Fruit fly (Drosophila melanogaster) whole organism, embryonic: ENCODE results near the gene Cys.

Source experiments
- CG11560 ChIP-seq: fragments of 200-800 bp; sonication (Bioruptor generic); IDR thresholded peaks from 3 replicates; pipeline ENCODE4 v1.3.6; 2022; ENCODE audit warnings: missing biosample characterization, missing genetic modification characterization
- CG1233 ChIP-seq: fragments of 200-800 bp; sonication (Bioruptor generic); optimal IDR thresholded peaks from 4 replicates; lab custom pipeline; 2018; ENCODE audit warnings: missing biosample characterization, mild to moderate bottlenecking, missing genetic modification characterization
- CG15073 ChIP-seq: fragments of 200-800 bp; sonication (Bioruptor generic); optimal IDR thresholded peaks from 2 replicates; lab custom pipeline; 2016; ENCODE audit warnings: missing biosample characterization, missing genetic modification characterization
- CG18011 ChIP-seq: fragments of 200-800 bp; sonication (Bioruptor generic); optimal IDR thresholded peaks from 2 replicates; lab custom pipeline; 2017; ENCODE audit warnings: missing biosample characterization, missing genetic modification characterization, mild to moderate bottlenecking, moderate library complexity, missing genotype
- CG2202 ChIP-seq: fragments of 200-800 bp; sonication (Bioruptor generic); optimal IDR thresholded peaks from 2 replicates; lab custom pipeline; 2018; ENCODE audit warnings: missing biosample characterization, mild to moderate bottlenecking, missing genetic modification characterization
- CG2889 ChIP-seq: fragments of 200-800 bp; sonication (Bioruptor generic); IDR thresholded peaks from 3 replicates; pipeline ENCODE4 v1.3.6; 2022; ENCODE audit warnings: missing biosample characterization, missing genetic modification characterization
- CG3995 ChIP-seq: fragments of 200-800 bp; sonication (Bioruptor generic); optimal IDR thresholded peaks from 3 replicates; lab custom pipeline; 2016; ENCODE audit warnings: missing biosample characterization, missing genetic modification characterization
- CG4854 ChIP-seq: fragments of 200-800 bp; sonication (Bioruptor generic); optimal IDR thresholded peaks from 2 replicates; lab custom pipeline; 2016; ENCODE audit warnings: missing biosample characterization, missing genetic modification characterization, inconsistent platforms
- CG5245 ChIP-seq: fragments of 200-800 bp; sonication (Bioruptor generic); optimal IDR thresholded peaks from 3 replicates; lab custom pipeline; 2016; ENCODE audit warnings: missing biosample characterization, missing genetic modification characterization
- CG6254 ChIP-seq: fragments of 200-800 bp; sonication (Bioruptor generic); optimal IDR thresholded peaks from 3 replicates; lab custom pipeline; 2017; ENCODE audit warnings: mild to moderate bottlenecking, missing biosample characterization, missing genetic modification reagents, missing genetic modification characterization
- CG6765 ChIP-seq: fragments of 200-800 bp; sonication (Bioruptor generic); optimal IDR thresholded peaks from 3 replicates; lab custom pipeline; 2017; ENCODE audit warnings: missing biosample characterization, mild to moderate bottlenecking, missing genetic modification characterization
- CG7357 ChIP-seq: fragments of 200-800 bp; sonication (Bioruptor generic); IDR thresholded peaks from 3 replicates; pipeline ENCODE4 v1.3.6; 2022; ENCODE audit warnings: missing biosample characterization, missing genetic modification characterization
- CG8290 ChIP-seq, 3 experiments: fragments of 200-800 bp; sonication (Bioruptor generic); optimal IDR thresholded peaks; 2 replicates each; lab custom pipeline; 2016 to 2019; ENCODE audit warnings: missing biosample characterization in 3 of 3, missing genetic modification characterization in 3 of 3, mild to moderate bottlenecking in 2 of 3, moderate library complexity in 1 of 3
- CTCF ChIP-seq: fragments of 200-800 bp; sonication (Bioruptor generic); optimal IDR thresholded peaks from 2 replicates; lab custom pipeline; 2017; ENCODE audit warnings: missing biosample characterization, mild to moderate bottlenecking, missing genetic modification characterization, moderate library complexity
- CkIIα-i1 ChIP-seq: fragments of 200-800 bp; sonication (Bioruptor generic); IDR thresholded peaks from 2 replicates; pipeline ENCODE4 v1.3.6; 2022; ENCODE audit warnings: missing biosample characterization, missing genetic modification characterization
- Dek ChIP-seq: fragments of 200-800 bp; sonication (Bioruptor generic); optimal IDR thresholded peaks from 3 replicates; lab custom pipeline; 2019; ENCODE audit warnings: missing biosample characterization, mild to moderate bottlenecking, missing genetic modification characterization, moderate library complexity
- Dll ChIP-seq: fragments of 200-800 bp; sonication (Bioruptor generic); IDR thresholded peaks from 4 replicates; pipeline ENCODE4 v1.3.6; 2022; ENCODE audit warnings: missing biosample characterization, missing genetic modification characterization; ENCODE audit not compliant: partially characterized antibody
- Doc3 ChIP-seq: fragments of 200-800 bp; sonication (Bioruptor generic); IDR thresholded peaks from 3 replicates; pipeline ENCODE4 v1.3.6; 2022; ENCODE audit warnings: missing biosample characterization, missing genetic modification characterization; ENCODE audit not compliant: partially characterized antibody
- HLH54F ChIP-seq: fragments of 200-800 bp; sonication (Bioruptor generic); optimal IDR thresholded peaks from 3 replicates; lab custom pipeline; 2016; ENCODE audit warnings: missing biosample characterization, missing genetic modification characterization
- Med ChIP-seq: fragments of 200-800 bp; sonication (Bioruptor generic); peaks from one replicate; lab custom pipeline; 2016; ENCODE audit warnings: missing biosample characterization, missing genetic modification characterization, mild to moderate bottlenecking, inconsistent platforms, moderate library complexity
- Rfx ChIP-seq: fragments of 200-800 bp; sonication (Bioruptor generic); IDR thresholded peaks from 2 replicates; pipeline ENCODE4 v1.3.6; 2022; ENCODE audit warnings: missing biosample characterization, missing genetic modification characterization
- Taf1 ChIP-seq: fragments of 200-800 bp; sonication (Bioruptor generic); IDR thresholded peaks from 2 replicates; pipeline ENCODE4 v1.3.6; 2022; ENCODE audit warnings: missing biosample characterization, missing genetic modification characterization
- chn ChIP-seq: fragments of 200-800 bp; sonication (Bioruptor generic); optimal IDR thresholded peaks from 2 replicates; lab custom pipeline; 2016; ENCODE audit warnings: missing biosample characterization, missing genetic modification characterization
- dpn ChIP-seq, 2 experiments: fragments of 200-800 bp; sonication (Bioruptor generic); optimal IDR thresholded peaks; 3 replicates each; lab custom pipeline; 2016; ENCODE audit warnings: missing biosample characterization in 2 of 2, missing genetic modification characterization in 2 of 2
- exex ChIP-seq: fragments of 200-800 bp; sonication (Bioruptor generic); optimal IDR thresholded peaks from 4 replicates; lab custom pipeline; 2018; ENCODE audit warnings: missing biosample characterization, mild to moderate bottlenecking, missing genetic modification characterization, moderate library complexity
- grn ChIP-seq: fragments of 200-800 bp; sonication (Bioruptor generic); optimal IDR thresholded peaks from 3 replicates; lab custom pipeline; 2017; ENCODE audit warnings: missing biosample characterization, missing genetic modification characterization
- maf-S ChIP-seq: fragments of 200-800 bp; sonication (Bioruptor generic); optimal IDR thresholded peaks from 2 replicates; lab custom pipeline; 2016; ENCODE audit warnings: missing biosample characterization, missing genetic modification characterization
- oc ChIP-seq: fragments of 200-800 bp; sonication (Bioruptor generic); optimal IDR thresholded peaks from 2 replicates; lab custom pipeline; 2018; ENCODE audit warnings: missing biosample characterization, mild to moderate bottlenecking, missing genetic modification characterization, moderate library complexity
- org-1 ChIP-seq: fragments of 200-800 bp; sonication (Bioruptor generic); optimal IDR thresholded peaks from 2 replicates; lab custom pipeline; 2017; ENCODE audit warnings: missing biosample characterization, missing genetic modification characterization
- p53 ChIP-seq: fragments of 200-800 bp; sonication (Bioruptor generic); optimal IDR thresholded peaks from 2 replicates; lab custom pipeline; 2016; ENCODE audit warnings: missing biosample characterization, missing genetic modification characterization
- pho ChIP-seq: fragments of 200-800 bp; sonication (Bioruptor generic); optimal IDR thresholded peaks from 2 replicates; lab custom pipeline; 2016; ENCODE audit warnings: missing biosample characterization, missing genetic modification characterization
- scrt ChIP-seq: fragments of 200-800 bp; sonication (Bioruptor generic); optimal IDR thresholded peaks from 2 replicates; lab custom pipeline; 2018; ENCODE audit warnings: missing biosample characterization, mild to moderate bottlenecking, missing genetic modification characterization, moderate library complexity
- sqz ChIP-seq: fragments of 200-800 bp; sonication (Bioruptor generic); optimal IDR thresholded peaks from 3 replicates; lab custom pipeline; 2018; ENCODE audit warnings: missing biosample characterization, mild to moderate bottlenecking, missing genetic modification characterization
- vvl ChIP-seq: fragments of 200-800 bp; sonication (Bioruptor generic); IDR thresholded peaks from 2 replicates; pipeline ENCODE4 v1.3.6; 2022; ENCODE audit warnings: missing biosample characterization, missing genetic modification characterization
- yki ChIP-seq: fragments of >200 bp; optimal IDR thresholded peaks from 3 replicates; lab custom pipeline; 2018
- zen ChIP-seq: fragments of 200-800 bp; sonication (Bioruptor generic); optimal IDR thresholded peaks from 3 replicates; lab custom pipeline; 2018; ENCODE audit warnings: missing biosample characterization, mild to moderate bottlenecking, missing genetic modification characterization, moderate library complexity

The Cys gene

DNA sequence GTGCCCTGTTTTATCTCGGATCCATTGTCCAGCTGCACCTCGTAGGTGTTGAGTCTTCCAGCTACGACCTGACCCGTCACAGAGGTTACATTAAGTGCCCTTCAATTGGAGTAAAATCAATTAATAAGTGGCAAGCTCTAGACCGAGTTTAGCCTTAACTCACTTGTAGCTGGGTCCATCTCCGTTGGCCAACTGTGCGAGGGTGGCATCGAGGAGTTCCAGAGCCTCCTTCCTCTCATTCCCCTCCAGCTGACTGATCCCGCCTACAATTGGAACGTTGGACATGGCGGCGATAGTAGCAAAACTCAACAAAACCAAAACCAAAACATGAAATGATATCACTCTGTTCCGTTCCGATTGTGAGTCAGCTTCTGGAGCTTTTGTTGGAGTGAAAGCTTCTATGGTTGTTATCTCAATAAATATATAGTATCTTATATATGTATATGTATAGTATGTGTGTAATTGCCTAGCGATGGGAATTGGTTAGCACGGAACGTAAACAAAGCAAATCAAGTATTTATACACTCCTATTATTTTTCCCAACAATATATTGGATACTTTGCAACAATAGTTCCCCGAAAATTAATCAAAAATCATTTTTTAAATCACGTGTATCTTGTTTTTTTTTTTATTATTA, 825 bp downstream of the Cys start, which contains the start of gene CG8066 (continued):
- TF ChIP-seq oc (tag; lab: Kevin White, UChicago) (no peak), CkIIα-i1 (GFP tag; lab: Robert Waterston, UW) (no peak), CG3995 (no peak), HLH54F (GFP tag; lab: Kevin White, UChicago) (no peak), CG2202 (no peak), CG6254 (no peak), dpn (GFP tag; optimal IDR thresholded peaks at IDR 0.05; lab: Kevin White, UChicago) (peak in 1 of 2 experiments; percentile 9)
- TF ChIP-seq, all 482 proteins: peak for 71

- no peak for TF ChIP-seq CG4854 (GFP tag; lab: Kevin White, UChicago)
- peak; percentile 58 for TF ChIP-seq exex (tag; lab: Kevin White, UChicago)
- TF ChIP-seq CG11560: no peak
- TF ChIP-seq, all 482 proteins: peak for 1
These were observed 1.6 kb downstream of the Cys start for dm6 chr3R:14567796-14568195.

DNA sequence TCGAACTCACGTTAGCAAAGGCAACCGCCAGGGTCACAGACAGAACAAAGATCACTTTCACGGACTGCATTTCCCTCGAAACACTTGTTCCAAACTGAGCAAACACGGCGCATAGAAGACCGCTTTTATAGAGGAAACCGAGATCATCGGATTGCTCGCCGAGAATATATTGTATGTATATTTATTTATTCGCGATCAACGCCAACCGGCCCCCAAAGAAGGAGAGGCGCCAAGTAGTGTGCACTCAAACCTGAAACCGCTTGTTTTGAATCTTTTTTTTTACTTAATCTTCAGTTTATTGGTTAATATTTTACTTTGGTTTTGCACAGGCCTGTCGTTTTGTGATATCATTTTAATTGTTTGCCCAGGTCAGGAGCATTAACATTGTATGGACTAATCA, 2.1 kb downstream of the Cys start, which contains the start of gene CG31313:
TSS of gene CG31313 (minus strand) at position 101 of the 400 bp plus-strand sequence.
- TF ChIP-seq zen (tag; lab: Kevin White, UChicago) (no peak), yki (lab: Kevin White, UChicago) (no peak), maf-S (GFP tag; lab: Kevin White, UChicago) (no peak), org-1 (no peak), CG6765 (no peak), CG15073 (no peak), Rfx (GFP tag; lab: Robert Waterston, UW) (no peak), CG2889 (GFP tag; lab: Robert Waterston, UW) (no peak), scrt (no peak), CG5245 (GFP tag; lab: Kevin White, UChicago) (no peak)

dm6 chr3R:14565065-14565977, 4.1 kb downstream of the Cys start, which contains the start of gene CG14852:
Gene CG14852, plus strand, starts transcription at chr3R:14565927.
- TF ChIP-seq Dll (GFP tag; lab: Robert Waterston, UW) (no peak), vvl (GFP tag; lab: Robert Waterston, UW) (no peak), p53 (GFP tag; lab: Kevin White, UChicago) (no peak), CG1233 (GFP tag; lab: Kevin White, UChicago) (no peak), Doc3 (GFP tag; lab: Robert Waterston, UW) (no peak), Taf1 (no peak), Med (peak; percentile 21), CTCF (GFP tag; lab: Kevin White, UChicago) (peak; percentile 82), sqz (GFP tag; lab: Kevin White, UChicago) (no peak), pho (GFP tag; lab: Kevin White, UChicago) (no peak), CG8290 (GFP tag; optimal IDR thresholded peaks at IDR 0.05; lab: Kevin White, UChicago) (peak; percentile 11), CG8290 (tag; optimal IDR thresholded peaks at IDR 0.05; lab: Kevin White, UChicago) (no peak), grn (GFP tag; lab: Kevin White, UChicago) (peak; percentile 6), CG7357 (no peak), Dek (tag; lab: Kevin White, UChicago) (no peak), oc (tag; lab: Kevin White, UChicago) (no peak), chn (GFP tag; lab: Kevin White, UChicago) (no peak), CG18011 (GFP tag; lab: Kevin White, UChicago) (peak; percentile 96)
